Worm (Caenorhabditis elegans) whole organism, L4 larva: ENCODE measurements around the gene tyra-3.

ENCODE experiments used
- Y75B8A.6 ChIP-seq: fragments of 200-800 bp; sonication (Bioruptor generic); IDR thresholded peaks from 2 replicates; pipeline ENCODE4 v1.3.6; 2022; ENCODE audit warnings: missing genetic modification reagents, missing genetic modification characterization, missing compliant biosample characterization
- aha-1 ChIP-seq: fragments of 150-350 bp; peaks from one replicate; lab custom pipeline; 2014; ENCODE audit warnings: missing biosample characterization, missing genetic modification characterization
- ceh-44 ChIP-seq: fragments of 200-800 bp; sonication (Bioruptor generic); IDR thresholded peaks from 2 replicates; pipeline ENCODE4 v1.3.6; 2022; ENCODE audit warnings: missing genetic modification reagents, missing genetic modification characterization, missing compliant biosample characterization
- ces-1 ChIP-seq: fragments of 150-350 bp; sonication (generic microtip); optimal IDR thresholded peaks from 4 replicates; lab custom pipeline; 2014; ENCODE audit warnings: missing biosample characterization, missing genetic modification reagents, missing genetic modification characterization
- cey-2 ChIP-seq: sonication (generic microtip); optimal IDR thresholded peaks from 3 replicates; lab custom pipeline; 2017; ENCODE audit warnings: missing genetic modification characterization, mild to moderate bottlenecking, missing compliant biosample characterization, antibody characterized with exemption, borderline replicate concordance; ENCODE audit not compliant: insufficient read depth
- daf-16 ChIP-seq, 3 experiments: sonication (generic microtip); optimal IDR thresholded peaks; 2 replicates each; lab custom pipeline; 2016 to 2017; ENCODE audit warnings: missing genetic modification characterization in 3 of 3, missing genetic modification reagents in 3 of 3, mild to moderate bottlenecking in 2 of 3, missing compliant biosample characterization in 2 of 3, missing biosample characterization in 1 of 3, moderate library complexity in 1 of 3
- daf-8 ChIP-seq: fragments of 200-800 bp; sonication (Bioruptor generic); IDR thresholded peaks from 2 replicates; pipeline ENCODE4 v1.3.6; 2022; ENCODE audit warnings: missing genetic modification characterization, missing compliant biosample characterization
- dmd-6 ChIP-seq: fragments of 200-800 bp; sonication (Bioruptor generic); IDR thresholded peaks from 2 replicates; pipeline ENCODE4 v1.3.6; 2022; ENCODE audit warnings: missing genetic modification reagents, missing genetic modification characterization, missing compliant biosample characterization
- dpl-1 ChIP-seq: fragments of 150-350 bp; optimal IDR thresholded peaks from 2 replicates; lab custom pipeline; 2014; ENCODE audit warnings: missing biosample characterization, missing genetic modification reagents, missing genetic modification characterization
- duxl-1 ChIP-seq: sonication (generic microtip); optimal IDR thresholded peaks from 2 replicates; lab custom pipeline; 2016; ENCODE audit warnings: mild to moderate bottlenecking, missing genetic modification characterization, moderate library complexity, missing compliant biosample characterization; ENCODE audit not compliant: poor library complexity
- dve-1 ChIP-seq: sonication (generic microtip); optimal IDR thresholded peaks from 2 replicates; lab custom pipeline; 2017; ENCODE audit warnings: antibody characterized with exemption, mild to moderate bottlenecking, missing genetic modification characterization, missing compliant biosample characterization; ENCODE audit not compliant: insufficient read depth
- hlh-11 ChIP-seq: fragments of 200-800 bp; sonication (Bioruptor generic); optimal IDR thresholded peaks from 2 replicates; lab custom pipeline; 2018; ENCODE audit warnings: mild to moderate bottlenecking, missing genetic modification characterization, missing compliant biosample characterization
- hmg-1.1 ChIP-seq: fragments of 200-800 bp; sonication (Bioruptor generic); IDR thresholded peaks from 2 replicates; pipeline ENCODE4 v1.3.6; 2022; ENCODE audit warnings: missing genetic modification reagents, missing genetic modification characterization, missing compliant biosample characterization
- lim-7 ChIP-seq: fragments of 200-800 bp; sonication (Bioruptor generic); IDR thresholded peaks from 2 replicates; pipeline ENCODE4 v1.3.6; 2022; ENCODE audit warnings: missing genetic modification characterization, missing compliant biosample characterization
- lin-1 ChIP-seq: fragments of 200-800 bp; sonication (Bioruptor generic); IDR thresholded peaks from 2 replicates; pipeline ENCODE4 v1.3.6; 2022; ENCODE audit warnings: missing genetic modification reagents, missing genetic modification characterization, missing compliant biosample characterization
- lin-15B ChIP-seq: fragments of 150-350 bp; sonication (generic microtip); optimal IDR thresholded peaks from 3 replicates; lab custom pipeline; 2014; ENCODE audit warnings: missing biosample characterization, missing genetic modification characterization
- mes-2 ChIP-seq: sonication (generic microtip); optimal IDR thresholded peaks from 2 replicates; lab custom pipeline; 2016; ENCODE audit warnings: missing genotype, mild to moderate bottlenecking, missing genetic modification characterization, missing compliant biosample characterization; ENCODE audit not compliant: poor library complexity, severe bottlenecking
- mxl-3 ChIP-seq: fragments of 200-800 bp; sonication (Bioruptor generic); optimal IDR thresholded peaks from 2 replicates; lab custom pipeline; 2018; ENCODE audit warnings: mild to moderate bottlenecking, missing genetic modification characterization, missing compliant biosample characterization
- nhr-10 ChIP-seq: fragments of 150-350 bp; optimal IDR thresholded peaks from 2 replicates; lab custom pipeline; 2014; ENCODE audit warnings: missing biosample characterization, missing genetic modification characterization
- nhr-111 ChIP-seq: fragments of 200-800 bp; sonication (Bioruptor generic); optimal IDR thresholded peaks from 2 replicates; lab custom pipeline; 2018; ENCODE audit warnings: mild to moderate bottlenecking, missing genetic modification characterization, missing compliant biosample characterization
- nhr-25 ChIP-seq: sonication (generic microtip); optimal IDR thresholded peaks from 2 replicates; lab custom pipeline; 2017; ENCODE audit warnings: missing genetic modification characterization, mild to moderate bottlenecking, missing compliant biosample characterization, antibody characterized with exemption, moderate library complexity, borderline replicate concordance; ENCODE audit not compliant: insufficient read depth
- nhr-48 ChIP-seq: sonication (generic microtip); optimal IDR thresholded peaks from 2 replicates; lab custom pipeline; 2016; ENCODE audit warnings: mild to moderate bottlenecking, missing genetic modification characterization, missing compliant biosample characterization
- nhr-76 ChIP-seq: fragments of 150-350 bp; optimal IDR thresholded peaks from 2 replicates; lab custom pipeline; 2014; ENCODE audit warnings: missing biosample characterization, missing genetic modification characterization
- nhr-77 ChIP-seq: fragments of 150-350 bp; optimal IDR thresholded peaks from 2 replicates; lab custom pipeline; 2014; ENCODE audit warnings: missing biosample characterization, missing genetic modification characterization
- pha-4 ChIP-seq, 2 experiments: fragments of 150-350 bp in 1 of 2; fragments of 200-800 bp in 1 of 2; sonication (Bioruptor generic) in 1 of 2; IDR thresholded peaks in 1 of 2; optimal IDR thresholded peaks in 1 of 2; 2 replicates each; pipeline versions ENCODE4 v1.3.6 to Lab custom; 2014 to 2022; ENCODE audit warnings: missing genetic modification characterization in 2 of 2, missing genetic modification reagents in 2 of 2, missing biosample characterization in 1 of 2, missing compliant biosample characterization in 1 of 2
- php-3 ChIP-seq: fragments of 200-800 bp; sonication (Bioruptor generic); IDR thresholded peaks from 2 replicates; pipeline ENCODE4 v1.3.6; 2022; ENCODE audit warnings: missing genetic modification reagents, missing genetic modification characterization, missing compliant biosample characterization
- pqm-1 ChIP-seq: sonication (generic microtip); optimal IDR thresholded peaks from 2 replicates; lab custom pipeline; 2017; ENCODE audit warnings: missing biosample characterization, missing genetic modification characterization
- saeg-2 ChIP-seq: fragments of 200-800 bp; sonication (Bioruptor generic); IDR thresholded peaks from 2 replicates; pipeline ENCODE4 v1.3.6; 2022; ENCODE audit warnings: missing genetic modification reagents, missing genetic modification characterization, missing compliant biosample characterization
- sdz-12 ChIP-seq: fragments of 200-800 bp; sonication (Bioruptor generic); optimal IDR thresholded peaks from 2 replicates; lab custom pipeline; 2018; ENCODE audit warnings: mild to moderate bottlenecking, missing genetic modification characterization, missing compliant biosample characterization
- spr-1 ChIP-seq: sonication (generic microtip); optimal IDR thresholded peaks from 2 replicates; lab custom pipeline; 2016; ENCODE audit warnings: mild to moderate bottlenecking, missing genetic modification characterization, missing compliant biosample characterization
- spr-3 ChIP-seq: fragments of 200-800 bp; sonication (Bioruptor generic); optimal IDR thresholded peaks from 2 replicates; lab custom pipeline; 2018; ENCODE audit warnings: mild to moderate bottlenecking, missing genetic modification characterization, missing compliant biosample characterization
- tra-1 ChIP-seq: fragments of 200-800 bp; sonication (Bioruptor generic); IDR thresholded peaks from 2 replicates; pipeline ENCODE4 v1.3.6; 2022; ENCODE audit warnings: missing genetic modification reagents, missing genetic modification characterization, missing compliant biosample characterization
- unc-130 ChIP-seq: sonication (generic microtip); optimal IDR thresholded peaks from 2 replicates; lab custom pipeline; 2016; ENCODE audit warnings: missing genetic modification reagents, missing genetic modification characterization, missing compliant biosample characterization
- unc-62 ChIP-seq, 3 experiments: fragments of 150-350 bp in 1 of 3; sonication (generic microtip); optimal IDR thresholded peaks in 2 of 3; peaks in 1 of 3; 1 replicate in 1 of 3; 2 replicates in 2 of 3; lab custom pipeline; 2014 to 2017; ENCODE audit warnings: missing biosample characterization in 3 of 3, missing genetic modification characterization in 3 of 3, missing genetic modification reagents in 3 of 3, missing genotype in 1 of 3
- zag-1 ChIP-seq: fragments of 150-350 bp; optimal IDR thresholded peaks from 2 replicates; lab custom pipeline; 2014; ENCODE audit warnings: missing biosample characterization, missing genetic modification characterization
- zfp-3 ChIP-seq: fragments of 200-800 bp; sonication (Bioruptor generic); conservative IDR thresholded peaks from 2 replicates; pipeline ENCODE4 v1.3.6; 2022; ENCODE audit warnings: missing genetic modification reagents, missing genetic modification characterization, missing compliant biosample characterization
- zip-2 ChIP-seq: fragments of 150-350 bp; optimal IDR thresholded peaks from 2 replicates; lab custom pipeline; 2014; ENCODE audit warnings: missing biosample characterization, missing genetic modification characterization

tyra-3 gene

ce11 chrX:4972039-4972581, 24.3 kb downstream of the tyra-3 start (continued):
- TF ChIP-seq dpl-1 (GFP tag; lab: Kevin White, UChicago): no peak
- no peak for TF ChIP-seq pha-4 (GFP tag; IDR thresholded peaks at IDR 0.05; lab: Robert Waterston, UW)
- TF ChIP-seq pha-4 (tag; optimal IDR thresholded peaks at IDR 0.05; lab: Kevin White, UChicago): no peak
- TF ChIP-seq zag-1 (tag; lab: Kevin White, UChicago): no peak
- TF ChIP-seq hlh-11 (tag; lab: Kevin White, UChicago): peak; percentile 66
- no peak for TF ChIP-seq unc-130 (GFP tag; lab: Kevin White, UChicago)
- TF ChIP-seq cey-2: no peak
- peak; percentile 12 for TF ChIP-seq mxl-3 (GFP tag; lab: Kevin White, UChicago)
- no peak for TF ChIP-seq spr-1
- no peak for TF ChIP-seq zfp-3 (GFP tag; lab: Robert Waterston, UW)
- peak in 1 of 2 experiments; percentile 93 for TF ChIP-seq unc-62 (GFP tag; optimal IDR thresholded peaks at IDR 0.05 in 1 of 2; lab: Kevin White, UChicago)
- no peak for TF ChIP-seq unc-62 (tag; optimal IDR thresholded peaks at IDR 0.05; lab: Kevin White, UChicago)
- no peak for TF ChIP-seq spr-3 (GFP tag; lab: Kevin White, UChicago)
- TF ChIP-seq mes-2 (tag; lab: Kevin White, UChicago): no peak

- TF ChIP-seq dve-1 (peak; percentile 77), pqm-1 (tag; lab: Kevin White, UChicago) (no peak), daf-16 (GFP tag; optimal IDR thresholded peaks at IDR 0.05; lab: Kevin White, UChicago) (no peak), daf-16 (tag; optimal IDR thresholded peaks at IDR 0.05; lab: Kevin White, UChicago) (peak; percentile 69), aha-1 (tag; lab: Kevin White, UChicago) (peak; percentile 33), dmd-6 (GFP tag; lab: Robert Waterston, UW) (peak; percentile 86), daf-8 (no peak), sdz-12 (GFP tag; lab: Kevin White, UChicago) (no peak), hlh-11 (tag; lab: Kevin White, UChicago) (peak; percentile 28), php-3 (peak; percentile 63), Y75B8A.6 (GFP tag; lab: Robert Waterston, UW) (no peak), tra-1 (GFP tag; lab: Robert Waterston, UW) (peak; percentile 80)
Measured at ce11 chrX:4974486-4974885, 26.6 kb downstream of the tyra-3 start.

ce11 chrX:4976530-4976929, 28.7 kb downstream of the tyra-3 start, which contains the start of gene lfi-1:
TSS of gene lfi-1 (plus strand) at chrX:4976830.
- TF ChIP-seq nhr-25 (tag; lab: Kevin White, UChicago) (no peak), ces-1 (GFP tag; lab: Kevin White, UChicago) (no peak), hmg-1.1 (GFP tag; lab: Robert Waterston, UW) (no peak), zfp-3 (GFP tag; lab: Robert Waterston, UW) (no peak), saeg-2 (no peak), sdz-12 (GFP tag; lab: Kevin White, UChicago) (no peak), nhr-10 (tag; lab: Kevin White, UChicago) (no peak), zip-2 (tag; lab: Kevin White, UChicago) (no peak), lim-7 (GFP tag; lab: Robert Waterston, UW) (no peak), nhr-111 (GFP tag; lab: Kevin White, UChicago) (no peak), nhr-48 (tag; lab: Kevin White, UChicago) (no peak), nhr-76 (tag; lab: Kevin White, UChicago) (no peak), ceh-44 (GFP tag; lab: Robert Waterston, UW) (no peak), lin-1 (GFP tag; lab: Robert Waterston, UW) (no peak), nhr-77 (tag; lab: Kevin White, UChicago) (no peak), duxl-1 (no peak), tra-1 (GFP tag; lab: Robert Waterston, UW) (no peak), lin-15B (tag; lab: Kevin White, UChicago) (no peak)
